Worm (Caenorhabditis elegans): ENCODE data around the gene C44C10.11.

C44C10.11 gene

DNA sequence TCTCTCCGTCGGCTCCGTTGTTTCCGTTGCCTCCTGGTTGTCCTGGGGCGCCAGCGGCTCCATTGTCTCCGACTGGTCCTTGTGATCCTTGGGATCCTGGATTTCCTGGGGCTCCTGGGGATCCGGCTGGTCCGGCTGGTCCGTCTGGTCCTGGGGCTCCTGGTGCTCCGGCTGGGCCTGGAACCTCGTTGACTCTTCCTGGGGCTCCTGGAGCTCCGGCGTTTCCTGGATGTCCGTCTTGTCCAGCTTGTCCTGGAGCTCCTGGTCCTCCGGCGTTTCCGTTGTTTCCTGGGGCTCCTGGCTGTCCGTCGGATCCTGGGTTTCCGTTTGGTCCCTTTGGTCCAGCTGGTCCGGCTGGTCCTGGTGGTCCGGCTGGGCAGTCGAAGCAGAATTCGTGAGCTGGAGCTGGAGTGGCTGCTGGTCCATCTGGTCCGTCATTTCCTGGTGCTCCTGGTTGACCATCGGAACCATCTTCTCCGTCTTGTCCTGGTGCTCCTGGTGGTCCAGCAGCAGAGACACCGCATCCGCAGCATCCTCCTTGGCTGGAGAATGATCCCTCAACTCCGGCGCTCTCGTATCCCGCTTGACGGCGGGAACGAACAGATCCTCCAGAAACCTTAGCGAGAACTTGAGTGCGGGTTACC lies 1.4 kb upstream of the C44C10.11 start:
- 0 out of 2 replicates have a peak, but pooled peaks have one; percentile 14 for TF ChIP-seq ceh-45 (GFP tag; IDR thresholded peaks at IDR 0.05)
- TF ChIP-seq fkh-6 (tag; optimal IDR thresholded peaks at IDR 0.05) = no peak
- TF ChIP-seq ttx-3 (tag; optimal IDR thresholded peaks at IDR 0.05) = no peak
- peak; percentile 69 for TF ChIP-seq elt-4 (tag; optimal IDR thresholded peaks at IDR 0.05)
- no peak for TF ChIP-seq ceh-14 (tag; optimal IDR thresholded peaks at IDR 0.05)

DNA sequence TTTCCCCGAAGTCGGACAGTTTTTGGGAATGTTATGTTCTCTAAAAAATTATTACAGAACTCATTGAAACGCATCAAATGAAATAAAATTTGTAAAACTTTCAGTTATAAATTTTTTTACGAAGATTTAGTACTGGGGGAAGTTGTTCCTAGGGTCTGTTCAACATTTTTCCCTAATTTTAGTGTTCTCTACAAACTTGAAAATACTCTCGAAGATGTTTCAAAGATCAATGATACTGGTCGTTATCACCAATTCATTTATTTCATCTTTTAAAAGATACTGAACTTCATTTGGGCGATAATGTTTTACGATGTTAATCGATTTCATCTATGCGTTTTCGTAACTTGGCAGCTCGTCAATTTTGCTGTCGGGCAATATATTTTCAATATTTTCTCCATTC lies 7.9 kb downstream of the C44C10.11 start, which contains the start of gene C44C10.3:
C44C10.3 (plus strand) TSS at position 301 of the 400 bp plus-strand sequence.
- no peak for TF ChIP-seq lim-6 (tag; optimal IDR thresholded peaks at IDR 0.05)
- TF ChIP-seq T23F11.4 (GFP tag; optimal IDR thresholded peaks at IDR 0.05) = no peak
- no peak for TF ChIP-seq pros-1 (tag; optimal IDR thresholded peaks at IDR 0.05)
- no peak for TF ChIP-seq ztf-16 (tag; optimal IDR thresholded peaks at IDR 0.05)
- no peak for TF ChIP-seq ttx-3 (tag; optimal IDR thresholded peaks at IDR 0.05)
- no peak for TF ChIP-seq hlh-13 (GFP tag; optimal IDR thresholded peaks at IDR 0.05)
- no peak for TF ChIP-seq nhr-232 (tag; optimal IDR thresholded peaks at IDR 0.05)
- no peak for TF ChIP-seq ceh-18 (tag; optimal IDR thresholded peaks at IDR 0.05)
- no peak for TF ChIP-seq syd-9 (tag; optimal IDR thresholded peaks at IDR 0.05)
- TF ChIP-seq sox-4 (tag; optimal IDR thresholded peaks at IDR 0.05) = no peak
- no peak for TF ChIP-seq lin-11 (tag; optimal IDR thresholded peaks at IDR 0.05)
- no peak for TF ChIP-seq ets-4 (tag; optimal IDR thresholded peaks at IDR 0.05)
- TF ChIP-seq pha-2 (tag; optimal IDR thresholded peaks at IDR 0.05) = no peak
- TF ChIP-seq C08G9.2 (tag; optimal IDR thresholded peaks at IDR 0.05) = no peak
- no peak for TF ChIP-seq ceh-48 (tag; optimal IDR thresholded peaks at IDR 0.05)

DNA sequence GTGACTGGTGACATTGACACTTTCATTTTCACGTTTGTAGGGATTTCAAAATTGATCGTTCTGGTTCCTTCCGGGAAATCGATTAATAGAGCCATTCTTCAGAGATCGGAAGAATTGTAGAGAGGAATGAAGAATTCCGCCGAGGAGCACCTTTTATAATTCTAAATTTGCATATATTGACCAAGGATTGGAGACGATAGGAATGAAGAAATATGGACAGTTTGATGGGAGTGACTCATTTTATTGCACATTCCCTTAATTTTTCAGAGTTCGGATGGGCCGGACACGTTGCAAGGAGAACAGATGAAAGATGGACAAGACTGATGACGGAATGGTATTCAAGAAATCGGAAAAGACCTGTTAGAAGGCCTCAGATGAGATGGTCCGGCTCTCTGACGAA lies 9.9 kb downstream of the C44C10.11 start, which contains the start of gene C44C10.15:
C44C10.15 (minus strand) TSS at position 101 of the 400 bp plus-strand sequence.
- TF ChIP-seq nfya-1 (tag; optimal IDR thresholded peaks at IDR 0.05) = no peak
- no peak for TF ChIP-seq pros-1 (tag; optimal IDR thresholded peaks at IDR 0.05)
- no peak for TF ChIP-seq ceh-14 (tag; optimal IDR thresholded peaks at IDR 0.05)
- no peak for TF ChIP-seq unc-86 (tag; optimal IDR thresholded peaks at IDR 0.05)
- no peak for TF ChIP-seq ceh-45 (GFP tag; IDR thresholded peaks at IDR 0.05)
- TF ChIP-seq fax-1 (tag; optimal IDR thresholded peaks at IDR 0.05) = no peak
- TF ChIP-seq unc-55 (GFP tag; optimal IDR thresholded peaks at IDR 0.05) = no peak
- TF ChIP-seq fkh-10 (GFP tag; optimal IDR thresholded peaks at IDR 0.05) = no peak

DNA sequence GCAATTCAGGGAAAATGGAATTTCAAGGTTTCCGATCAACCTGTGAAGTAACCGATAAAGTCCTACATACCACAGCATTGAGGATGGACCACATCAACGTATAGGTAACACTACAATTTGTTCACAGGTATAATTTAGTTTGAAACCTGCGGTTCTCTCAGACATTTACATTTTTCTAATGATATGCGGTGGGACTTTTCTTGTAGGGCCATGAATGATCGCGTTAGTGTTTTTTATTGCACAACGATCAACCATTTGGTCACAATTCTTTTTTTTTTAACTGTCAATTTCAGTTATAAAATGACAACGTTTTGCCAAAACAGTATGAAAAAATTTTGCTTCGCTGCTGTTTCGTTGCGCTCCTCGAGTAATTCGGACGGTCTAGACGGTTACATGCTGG lies 13.4 kb downstream of the C44C10.11 start, which contains the start of gene C44C10.12:
C44C10.12 (plus strand) TSS at position 301 of the 400 bp plus-strand sequence.
- TF ChIP-seq pha-4 (tag; optimal IDR thresholded peaks at IDR 0.05) = no peak

DNA sequence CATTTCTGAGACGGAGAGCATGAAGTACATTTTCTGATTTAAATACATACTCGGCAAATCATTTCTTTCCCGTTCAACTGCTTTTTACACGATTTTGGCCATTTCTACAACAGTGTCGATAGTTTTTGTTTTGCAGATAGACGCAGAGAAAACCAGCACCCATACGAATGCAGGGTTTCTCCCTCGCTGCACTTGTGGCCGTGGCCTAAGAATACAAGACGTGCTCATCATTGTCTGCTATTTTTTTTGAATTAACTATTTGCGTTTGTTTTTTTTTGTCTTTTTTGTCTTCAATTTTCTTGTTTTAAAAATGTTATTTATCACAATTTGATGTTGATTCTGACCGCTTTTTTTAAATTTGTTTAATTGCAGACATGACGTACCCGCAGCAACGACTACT lies 17.1 kb downstream of the C44C10.11 start, which contains the start of gene smcl-1:
smcl-1 (plus strand) TSS at position 373 of the 400 bp plus-strand sequence.
- TF ChIP-seq fax-1 (tag; optimal IDR thresholded peaks at IDR 0.05) (no peak), zip-5 (tag; optimal IDR thresholded peaks at IDR 0.05) (no peak), ceh-2 (tag; optimal IDR thresholded peaks at IDR 0.05) (peak; percentile 56), ceh-45 (GFP tag; IDR thresholded peaks at IDR 0.05) (no peak), ets-4 (tag; optimal IDR thresholded peaks at IDR 0.05) (peak; percentile 42), sdc-2 (tag; optimal IDR thresholded peaks at IDR 0.05) (peak; percentile 3), pqm-1 (tag; optimal IDR thresholded peaks at IDR 0.05) (no peak), nfya-1 (tag; optimal IDR thresholded peaks at IDR 0.05) (peak; percentile 41), ceh-30 (tag; optimal IDR thresholded peaks at IDR 0.05) (no peak), tbx-2 (tag; optimal IDR thresholded peaks at IDR 0.05) (peak; percentile 57), C08G9.2 (tag; optimal IDR thresholded peaks at IDR 0.05) (peak; percentile 42), ceh-31 (tag; optimal IDR thresholded peaks at IDR 0.05) (peak; percentile 74), hlh-15 (tag; optimal IDR thresholded peaks at IDR 0.05) (no peak)
